Worm (Caenorhabditis elegans): Measurements from ENCODE around the gene K02A2.5.
"Not testable (repeated sequence)": the region's sequence is repeated elsewhere in the genome, so short reads cannot be mapped to it uniquely, and the experiment has no call there.

The K02A2.5 gene

ce11 chrII:7381947-7382346, 29.9 kb downstream of the K02A2.5 start:
- no peak for TF ChIP-seq tbx-8 (GFP tag; optimal IDR thresholded peaks at IDR 0.05)
- no peak for TF ChIP-seq elt-1 (tag; optimal IDR thresholded peaks at IDR 0.05; ENCODE audit: borderline replicate concordance, insufficient read depth)
- TF ChIP-seq M03D4.4 (tag; optimal IDR thresholded peaks at IDR 0.05): no peak
- TF ChIP-seq ham-2 (GFP tag; optimal IDR thresholded peaks at IDR 0.05): no peak
- no peak for TF ChIP-seq nhr-12 (tag; optimal IDR thresholded peaks at IDR 0.05)
- no peak for TF ChIP-seq bed-3 (GFP tag; optimal IDR thresholded peaks at IDR 0.05)
- no peak for TF ChIP-seq mab-5 (tag; optimal IDR thresholded peaks at IDR 0.05)
- no peak for TF ChIP-seq ztf-11 (tag; optimal IDR thresholded peaks at IDR 0.05)
- TF ChIP-seq snpc-4 (tag; optimal IDR thresholded peaks at IDR 0.05): no peak
- TF ChIP-seq nhr-237 (tag; optimal IDR thresholded peaks at IDR 0.05): no peak
- no peak for TF ChIP-seq drap-1 (GFP tag; optimal IDR thresholded peaks at IDR 0.05)
- no peak for TF ChIP-seq pha-4 (tag; optimal IDR thresholded peaks at IDR 0.05)

- peak; percentile 25 for TF ChIP-seq ceh-39 (tag; optimal IDR thresholded peaks at IDR 0.05)
- peak; percentile 90 for TF ChIP-seq nhr-2 (tag; optimal IDR thresholded peaks at IDR 0.05)
- no peak for TF ChIP-seq unc-62 (GFP tag; optimal IDR thresholded peaks at IDR 0.05)
Observed at ce11 chrII:7381142-7381611, 30.7 kb downstream of the K02A2.5 start, which contains the start of gene C07D10.5. C07D10.5 (plus strand) TSS chrII:7381561.

- TF ChIP-seq ceh-39 (tag; optimal IDR thresholded peaks at IDR 0.05) (no peak), ham-2 (GFP tag; optimal IDR thresholded peaks at IDR 0.05) (no peak), lin-13 (tag; optimal IDR thresholded peaks at IDR 0.05) (no peak), flh-1 (GFP tag; optimal IDR thresholded peaks at IDR 0.05) (no peak), hlh-1 (tag; optimal IDR thresholded peaks at IDR 0.05) (no peak), pha-4 (tag; optimal IDR thresholded peaks at IDR 0.05) (no peak), nhr-237 (tag; optimal IDR thresholded peaks at IDR 0.05) (no peak), elt-1 (tag; optimal IDR thresholded peaks at IDR 0.05; ENCODE audit: borderline replicate concordance, insufficient read depth) (no peak)
Observed at ce11 chrII:7379021-7379420, 32.8 kb downstream of the K02A2.5 start, which contains the start of gene C07D10.6. C07D10.6 (plus strand) TSS chrII:7379321.

- TF ChIP-seq mep-1 (tag; optimal IDR thresholded peaks at IDR 0.05) (no peak), hlh-1 (tag; optimal IDR thresholded peaks at IDR 0.05) (no peak)
Observed at ce11 chrII:7374980-7375379, 36.9 kb downstream of the K02A2.5 start, which contains the start of gene F43E2.1. F43E2.1 (plus strand) TSS chrII:7375280.

ce11 chrII:7374143-7374542, 37.7 kb downstream of the K02A2.5 start, which contains the start of the genes mtch-1 and rpb-4:
mtch-1 (minus strand) TSS chrII:7374166.
rpb-4 (plus strand) TSS chrII:7374495.
- TF ChIP-seq mep-1 (tag; optimal IDR thresholded peaks at IDR 0.05): peak; percentile 58
- no peak for TF ChIP-seq flh-1 (GFP tag; optimal IDR thresholded peaks at IDR 0.05)
- no peak for TF ChIP-seq ceh-39 (tag; optimal IDR thresholded peaks at IDR 0.05)
- TF ChIP-seq lsy-2 (tag; optimal IDR thresholded peaks at IDR 0.05): peak; percentile 29
- TF ChIP-seq ceh-43 (GFP tag; optimal IDR thresholded peaks at IDR 0.05): no peak
- TF ChIP-seq cnd-1 (tag; optimal IDR thresholded peaks at IDR 0.05): no peak
- no peak for TF ChIP-seq drap-1 (GFP tag; optimal IDR thresholded peaks at IDR 0.05)
- TF ChIP-seq ham-2 (GFP tag; optimal IDR thresholded peaks at IDR 0.05): no peak
- TF ChIP-seq hlh-1 (tag; optimal IDR thresholded peaks at IDR 0.05): peak; percentile 21
- TF ChIP-seq ces-1 (GFP tag; optimal IDR thresholded peaks at IDR 0.05): peak; percentile 3
- no peak for TF ChIP-seq unc-120 (tag; optimal IDR thresholded peaks at IDR 0.05; ENCODE audit: poor library complexity, severe bottlenecking)
- no peak for TF ChIP-seq ceh-83 (GFP tag; optimal IDR thresholded peaks at IDR 0.05)
- TF ChIP-seq nhr-28 (tag; optimal IDR thresholded peaks at IDR 0.05): no peak

- not testable (repeated sequence) for TF ChIP-seq flh-1 (GFP tag; optimal IDR thresholded peaks at IDR 0.05); tbx-8 (GFP tag; optimal IDR thresholded peaks at IDR 0.05); nhr-2 (tag; optimal IDR thresholded peaks at IDR 0.05)
Observed at ce11 chrII:7370195-7370594, 41.6 kb downstream of the K02A2.5 start, which contains the start of gene F43E2.11. F43E2.11 (minus strand) TSS chrII:7370295.

- TF ChIP-seq nhr-12 (tag; optimal IDR thresholded peaks at IDR 0.05) (no peak), tbx-8 (GFP tag; optimal IDR thresholded peaks at IDR 0.05) (no peak), ceh-39 (tag; optimal IDR thresholded peaks at IDR 0.05) (no peak), mep-1 (tag; optimal IDR thresholded peaks at IDR 0.05) (no peak), ces-1 (GFP tag; optimal IDR thresholded peaks at IDR 0.05) (no peak), snpc-4 (tag; optimal IDR thresholded peaks at IDR 0.05) (no peak), mls-2 (tag; optimal IDR thresholded peaks at IDR 0.05) (no peak), hlh-1 (tag; optimal IDR thresholded peaks at IDR 0.05) (no peak), unc-39 (tag; optimal IDR thresholded peaks at IDR 0.05) (no peak), cnd-1 (tag; optimal IDR thresholded peaks at IDR 0.05) (no peak), elt-3 (tag; optimal IDR thresholded peaks at IDR 0.05) (no peak), nhr-2 (tag; optimal IDR thresholded peaks at IDR 0.05) (no peak), pha-4 (tag; optimal IDR thresholded peaks at IDR 0.05) (no peak), zip-8 (tag; optimal IDR thresholded peaks at IDR 0.05) (no peak), bed-3 (GFP tag; optimal IDR thresholded peaks at IDR 0.05) (no peak), lsy-2 (tag; optimal IDR thresholded peaks at IDR 0.05) (no peak), ceh-43 (GFP tag; optimal IDR thresholded peaks at IDR 0.05) (no peak), elt-1 (tag; optimal IDR thresholded peaks at IDR 0.05; ENCODE audit: borderline replicate concordance, insufficient read depth) (no peak), unc-120 (tag; optimal IDR thresholded peaks at IDR 0.05; ENCODE audit: poor library complexity, severe bottlenecking) (no peak), nhr-237 (tag; optimal IDR thresholded peaks at IDR 0.05) (no peak)
Observed at ce11 chrII:7368761-7369160, 43.1 kb downstream of the K02A2.5 start, which contains the start of gene F43E2.6. F43E2.6 (minus strand) TSS chrII:7368861.

Measured in whole organism, mixed stage, embryonic.